Fruit fly (Drosophila melanogaster): ENCODE data around the gene FMRFaR.

Gene FMRFaR

dm6 chr3L:3045256-3045743 is 43.8 kb downstream of the FMRFaR start (continued):
- TF ChIP-seq CG17568 (GFP tag; optimal IDR thresholded peaks at IDR 0.05) (no peak), CG8089 (GFP tag; optimal IDR thresholded peaks at IDR 0.05) (no peak), Lhr (GFP tag; optimal IDR thresholded peaks at IDR 0.05) (no peak), CG7839 (tag; optimal IDR thresholded peaks at IDR 0.05) (peak; percentile 37), Spps (tag; optimal IDR thresholded peaks at IDR 0.05) (no peak), CG12236 (GFP tag; optimal IDR thresholded peaks at IDR 0.05) (no peak), Oli (tag; optimal IDR thresholded peaks at IDR 0.05) (peak; percentile 71), pnt (GFP tag; optimal IDR thresholded peaks at IDR 0.05) (no peak), CG12659 (GFP tag; optimal IDR thresholded peaks at IDR 0.05) (peak; percentile 40), zfh2 (GFP tag; optimal IDR thresholded peaks at IDR 0.05) (no peak), Myb (GFP tag; optimal IDR thresholded peaks at IDR 0.05) (no peak), en (GFP tag; optimal IDR thresholded peaks at IDR 0.05) (no peak), dm (GFP tag; optimal IDR thresholded peaks at IDR 0.05) (no peak), CG7745 (tag; optimal IDR thresholded peaks at IDR 0.05) (no peak), hkb (optimal IDR thresholded peaks at IDR 0.05) (no peak), hkb (GFP tag; IDR thresholded peaks at IDR 0.05) (peak; percentile 57; the same call in 1 of the 2 replicates), CG11723 (GFP tag; optimal IDR thresholded peaks at IDR 0.05) (no peak), Side (GFP tag; optimal IDR thresholded peaks at IDR 0.05) (no peak), Fer1 (GFP tag; optimal IDR thresholded peaks at IDR 0.05) (peak; percentile 34), jigr1 (GFP tag; IDR thresholded peaks at IDR 0.05) (no peak), Mad (GFP tag; optimal IDR thresholded peaks at IDR 0.05) (no peak), CG4820 (GFP tag; optimal IDR thresholded peaks at IDR 0.05) (no peak), CG8765 (GFP tag; IDR thresholded peaks at IDR 0.05) (0 out of 2 replicates have a peak, but pooled peaks have one; percentile 41), tgo (GFP tag; IDR thresholded peaks at IDR 0.05) (peak; percentile 39; the same call in 2 of the 3 replicates), lilli (GFP tag; optimal IDR thresholded peaks at IDR 0.05) (no peak), CG14014 (GFP tag; IDR thresholded peaks at IDR 0.05) (no peak), Ptx1 (GFP tag; IDR thresholded peaks at IDR 0.05) (peak; percentile 56), shn (GFP tag; optimal IDR thresholded peaks at IDR 0.05) (no peak), CG5245 (GFP tag; optimal IDR thresholded peaks at IDR 0.05) (no peak), CG2889 (GFP tag; IDR thresholded peaks at IDR 0.05) (no peak), psq (GFP tag; optimal IDR thresholded peaks at IDR 0.05) (no peak), pum (GFP tag; optimal IDR thresholded peaks at IDR 0.05) (no peak), ci (GFP tag; IDR thresholded peaks at IDR 0.05) (no peak), CG2712 (tag; optimal IDR thresholded peaks at IDR 0.05) (peak; percentile 38), CG18599 (GFP tag; optimal IDR thresholded peaks at IDR 0.05) (peak; percentile 8), CG3163 (GFP tag; optimal IDR thresholded peaks at IDR 0.05) (no peak), slou (GFP tag; optimal IDR thresholded peaks at IDR 0.05) (no peak), Mes4 (GFP tag; optimal IDR thresholded peaks at IDR 0.05) (no peak), CG17186 (GFP tag; optimal IDR thresholded peaks at IDR 0.05) (no peak), aop (GFP tag; IDR thresholded peaks at IDR 0.05) (no peak), danr (GFP tag; IDR thresholded peaks at IDR 0.05) (no peak), Poxn (GFP tag; IDR thresholded peaks at IDR 0.05) (no peak), ab (GFP tag; optimal IDR thresholded peaks at IDR 0.05) (no peak), CG8924 (tag; optimal IDR thresholded peaks at IDR 0.05) (peak; percentile 52), CG6791 (GFP tag; IDR thresholded peaks at IDR 0.05; ENCODE audit: partially characterized antibody) (no peak), gt (GFP tag; IDR thresholded peaks at IDR 0.05) (no peak), CG8281 (tag; optimal IDR thresholded peaks at IDR 0.05) (no peak), crol (GFP tag; IDR thresholded peaks at IDR 0.05) (no peak), CoRest (tag; optimal IDR thresholded peaks at IDR 0.05) (peak; percentile 42), CG10209 (GFP tag; optimal IDR thresholded peaks at IDR 0.05) (peak; percentile 68), Tbp (GFP tag; optimal IDR thresholded peaks at IDR 0.05) (no peak), CG7357 (GFP tag; IDR thresholded peaks at IDR 0.05) (0 out of 3 replicates have a peak, but pooled peaks have one; percentile 17), CG8478 (optimal IDR thresholded peaks at IDR 0.05) (no peak)
